Fruit fly (Drosophila melanogaster) Kc167 (cell line): ENCODE data around the gene PIG-P.

Source experiments
- Myc ChIP-seq: fragments of >200 bp; optimal IDR thresholded peaks from 2 replicates; lab custom pipeline; 2017; ENCODE audit warnings: missing external identifiers
- Sin3A ChIP-seq: fragments of >200 bp; optimal IDR thresholded peaks from 2 replicates; lab custom pipeline; 2018; ENCODE audit warnings: missing external identifiers
- h ChIP-seq: fragments of >200 bp; optimal IDR thresholded peaks from 3 replicates; lab custom pipeline; 2018; ENCODE audit warnings: missing external identifiers
- insv ChIP-seq: fragments of >200 bp; optimal IDR thresholded peaks from 3 replicates; lab custom pipeline; 2018; ENCODE audit warnings: missing external identifiers
- psq ChIP-seq: fragments of >200 bp; optimal IDR thresholded peaks from 2 replicates; lab custom pipeline; 2017; ENCODE audit warnings: missing external identifiers
- ttk ChIP-seq: sonication (Bioruptor generic); optimal IDR thresholded peaks from 2 replicates; lab custom pipeline; 2017; ENCODE audit warnings: missing external identifiers

- TF ChIP-seq Sin3A (lab: Kevin White, UChicago) (no peak), psq (no peak), h (lab: Kevin White, UChicago) (no peak), insv (lab: Kevin White, UChicago) (no peak), Myc (lab: Kevin White, UChicago) (no peak), ttk (lab: Kevin White, UChicago) (no peak)
Observed at dm6 chr3R:26058066-26058465, at the start of gene PIG-P, which contains the start of gene Tcs6.
